Worm (Caenorhabditis elegans) whole organism, mixed stage, embryonic: Measurements from ENCODE around the gene K02E11.7.

Source experiments
- M03D4.4 ChIP-seq: sonication (generic microtip); optimal IDR thresholded peaks from 2 replicates; lab custom pipeline; 2017; ENCODE audit warnings: mild to moderate bottlenecking, missing genetic modification characterization, missing compliant biosample characterization
- bed-3 ChIP-seq: fragments of 200-800 bp; sonication (Bioruptor generic); optimal IDR thresholded peaks from 3 replicates; lab custom pipeline; 2018; ENCODE audit warnings: mild to moderate bottlenecking, missing genetic modification characterization, moderate library complexity, missing compliant biosample characterization
- blmp-1 ChIP-seq: fragments of 150-350 bp; optimal IDR thresholded peaks from 2 replicates; lab custom pipeline; 2014; ENCODE audit warnings: missing biosample characterization, missing genetic modification characterization
- ceh-39 ChIP-seq: fragments of 150-350 bp; optimal IDR thresholded peaks from 2 replicates; lab custom pipeline; 2014; ENCODE audit warnings: missing biosample characterization, missing genetic modification characterization
- ceh-43 ChIP-seq: fragments of 200-800 bp; sonication (Bioruptor generic); optimal IDR thresholded peaks from 2 replicates; lab custom pipeline; 2018; ENCODE audit warnings: mild to moderate bottlenecking, missing genetic modification characterization, moderate library complexity, missing compliant biosample characterization
- ceh-83 ChIP-seq: fragments of 200-800 bp; sonication (Bioruptor generic); optimal IDR thresholded peaks from 2 replicates; lab custom pipeline; 2018; ENCODE audit warnings: mild to moderate bottlenecking, missing genetic modification characterization, missing compliant biosample characterization
- ces-1 ChIP-seq: fragments of 150-350 bp; optimal IDR thresholded peaks from 2 replicates; lab custom pipeline; 2014; ENCODE audit warnings: missing biosample characterization, missing genetic modification reagents, missing genetic modification characterization
- cnd-1 ChIP-seq: fragments of 200-800 bp; sonication (Bioruptor generic); optimal IDR thresholded peaks from 2 replicates; lab custom pipeline; 2018; ENCODE audit warnings: mild to moderate bottlenecking, missing genetic modification characterization, missing compliant biosample characterization
- drap-1 ChIP-seq: fragments of 200-800 bp; sonication (Bioruptor generic); optimal IDR thresholded peaks from 3 replicates; lab custom pipeline; 2018; ENCODE audit warnings: mild to moderate bottlenecking, missing genetic modification characterization, missing compliant biosample characterization
- elt-1 ChIP-seq: sonication (generic microtip); optimal IDR thresholded peaks from 2 replicates; lab custom pipeline; 2017; ENCODE audit warnings: missing genetic modification characterization, mild to moderate bottlenecking, missing compliant biosample characterization, antibody characterized with exemption, moderate library complexity, borderline replicate concordance; ENCODE audit not compliant: insufficient read depth
- elt-3 ChIP-seq: fragments of 150-350 bp; optimal IDR thresholded peaks from 2 replicates; lab custom pipeline; 2014; ENCODE audit warnings: missing biosample characterization, missing genetic modification characterization
- flh-1 ChIP-seq: fragments of 200-800 bp; sonication (Bioruptor generic); optimal IDR thresholded peaks from 2 replicates; lab custom pipeline; 2018; ENCODE audit warnings: mild to moderate bottlenecking, missing genetic modification characterization, moderate library complexity, missing compliant biosample characterization
- ham-2 ChIP-seq: fragments of 200-800 bp; sonication (Bioruptor generic); optimal IDR thresholded peaks from 2 replicates; lab custom pipeline; 2018; ENCODE audit warnings: mild to moderate bottlenecking, missing genetic modification characterization, missing compliant biosample characterization
- hlh-1 ChIP-seq: fragments of 150-350 bp; optimal IDR thresholded peaks from 2 replicates; lab custom pipeline; 2014; ENCODE audit warnings: missing biosample characterization, missing genetic modification reagents, missing genetic modification characterization
- lin-32 ChIP-seq: fragments of 200-800 bp; sonication (Bioruptor generic); optimal IDR thresholded peaks from 2 replicates; lab custom pipeline; 2018; ENCODE audit warnings: mild to moderate bottlenecking, missing genetic modification characterization, missing compliant biosample characterization
- lsy-2 ChIP-seq: fragments of 150-350 bp; optimal IDR thresholded peaks from 2 replicates; lab custom pipeline; 2014; ENCODE audit warnings: missing biosample characterization, missing genetic modification characterization
- mab-5 ChIP-seq: fragments of 150-350 bp; optimal IDR thresholded peaks from 2 replicates; lab custom pipeline; 2014; ENCODE audit warnings: missing biosample characterization, missing genetic modification characterization
- mep-1 ChIP-seq: fragments of 150-350 bp; optimal IDR thresholded peaks from 2 replicates; lab custom pipeline; 2017; ENCODE audit warnings: missing biosample characterization, missing genetic modification reagents, missing genetic modification characterization, inconsistent platforms
- mls-2 ChIP-seq: sonication (generic microtip); optimal IDR thresholded peaks from 2 replicates; lab custom pipeline; 2016; ENCODE audit warnings: mild to moderate bottlenecking, missing genetic modification characterization, moderate library complexity, missing compliant biosample characterization
- nhr-12 ChIP-seq: fragments of 150-350 bp; optimal IDR thresholded peaks from 2 replicates; lab custom pipeline; 2014; ENCODE audit warnings: missing biosample characterization, missing genetic modification characterization
- nhr-2 ChIP-seq: fragments of 150-350 bp; optimal IDR thresholded peaks from 2 replicates; lab custom pipeline; 2014; ENCODE audit warnings: missing biosample characterization, missing genetic modification characterization
- nhr-237 ChIP-seq: fragments of 150-350 bp; optimal IDR thresholded peaks from 2 replicates; lab custom pipeline; 2014; ENCODE audit warnings: missing biosample characterization, missing genetic modification characterization
- nhr-28 ChIP-seq: fragments of 150-350 bp; optimal IDR thresholded peaks from 2 replicates; lab custom pipeline; 2014; ENCODE audit warnings: missing biosample characterization, missing genetic modification characterization
- pha-4 ChIP-seq: fragments of 150-350 bp; optimal IDR thresholded peaks from 2 replicates; lab custom pipeline; 2018; ENCODE audit warnings: missing biosample characterization, missing genetic modification reagents, missing genetic modification characterization
- sem-2 ChIP-seq: fragments of 200-800 bp; sonication (Bioruptor generic); optimal IDR thresholded peaks from 2 replicates; lab custom pipeline; 2018; ENCODE audit warnings: mild to moderate bottlenecking, missing genetic modification characterization, missing compliant biosample characterization
- snpc-4 ChIP-seq: fragments of 150-350 bp; optimal IDR thresholded peaks from 2 replicates; lab custom pipeline; 2014; ENCODE audit warnings: missing biosample characterization, missing genetic modification characterization
- sptf-1 ChIP-seq: sonication (generic microtip); optimal IDR thresholded peaks from 2 replicates; lab custom pipeline; 2017; ENCODE audit warnings: mild to moderate bottlenecking, missing genetic modification characterization, moderate library complexity, missing compliant biosample characterization
- tbx-8 ChIP-seq: fragments of 200-800 bp; sonication (Bioruptor generic); optimal IDR thresholded peaks from 2 replicates; lab custom pipeline; 2018; ENCODE audit warnings: mild to moderate bottlenecking, missing genetic modification characterization, moderate library complexity, missing compliant biosample characterization
- unc-120 ChIP-seq: sonication (generic microtip); optimal IDR thresholded peaks from 2 replicates; lab custom pipeline; 2017; ENCODE audit warnings: missing genetic modification characterization, missing compliant biosample characterization; ENCODE audit not compliant: poor library complexity, severe bottlenecking
- unc-39 ChIP-seq: fragments of 150-350 bp; optimal IDR thresholded peaks from 2 replicates; lab custom pipeline; 2014; ENCODE audit warnings: missing biosample characterization, missing genetic modification characterization
- unc-62 ChIP-seq: fragments of 150-350 bp; optimal IDR thresholded peaks from 2 replicates; lab custom pipeline; 2014; ENCODE audit warnings: missing biosample characterization, missing genetic modification reagents, missing genetic modification characterization
- zip-8 ChIP-seq: fragments of 150-350 bp; optimal IDR thresholded peaks from 2 replicates; lab custom pipeline; 2014; ENCODE audit warnings: missing biosample characterization, missing genetic modification characterization
- ztf-11 ChIP-seq: fragments of 150-350 bp; optimal IDR thresholded peaks from 2 replicates; lab custom pipeline; 2014; ENCODE audit warnings: missing biosample characterization, missing genetic modification characterization

K02E11.7 gene

ce11 chrV:14267326-14267942, 13.3 kb upstream of the K02E11.7 start:
- TF ChIP-seq ham-2 (GFP tag; lab: Kevin White, UChicago) = no peak
- TF ChIP-seq lin-32 (GFP tag; lab: Kevin White, UChicago) = no peak
- no peak for TF ChIP-seq nhr-12 (tag; lab: Kevin White, UChicago)
- TF ChIP-seq sptf-1 (tag; lab: Kevin White, UChicago) = no peak
- TF ChIP-seq elt-3 (tag; lab: Kevin White, UChicago) = no peak
- TF ChIP-seq ces-1 (GFP tag; lab: Kevin White, UChicago) = no peak
- TF ChIP-seq snpc-4 (tag; lab: Kevin White, UChicago) = no peak
- TF ChIP-seq flh-1 (GFP tag; lab: Kevin White, UChicago) = no peak
- no peak for TF ChIP-seq unc-39

ce11 chrV:14260831-14261230, 6.7 kb upstream of the K02E11.7 start, which contains the start of gene F40G12.2:
F40G12.2 (minus strand) TSS chrV:14260931.
- no peak for TF ChIP-seq sptf-1 (tag; lab: Kevin White, UChicago)
- TF ChIP-seq mep-1 (tag; lab: Kevin White, UChicago) = no peak
- no peak for TF ChIP-seq hlh-1
- TF ChIP-seq drap-1 (GFP tag; lab: Kevin White, UChicago) = no peak
- no peak for TF ChIP-seq cnd-1 (tag; lab: Kevin White, UChicago)
- TF ChIP-seq bed-3 (GFP tag; lab: Kevin White, UChicago) = no peak
- no peak for TF ChIP-seq nhr-237 (tag; lab: Kevin White, UChicago)
- TF ChIP-seq sem-2 (GFP tag; lab: Kevin White, UChicago) = no peak
- no peak for TF ChIP-seq unc-120
- TF ChIP-seq blmp-1 (tag; lab: Kevin White, UChicago) = no peak
- no peak for TF ChIP-seq ztf-11 (tag; lab: Kevin White, UChicago)
- no peak for TF ChIP-seq mab-5
- no peak for TF ChIP-seq ces-1 (GFP tag; lab: Kevin White, UChicago)
- TF ChIP-seq nhr-2 (tag; lab: Kevin White, UChicago) = no peak
- TF ChIP-seq tbx-8 = no peak
- no peak for TF ChIP-seq nhr-28 (tag; lab: Kevin White, UChicago)
- no peak for TF ChIP-seq elt-3 (tag; lab: Kevin White, UChicago)
- TF ChIP-seq lin-32 (GFP tag; lab: Kevin White, UChicago) = no peak
- TF ChIP-seq mls-2 = no peak
- no peak for TF ChIP-seq unc-62 (GFP tag; lab: Kevin White, UChicago)

- TF ChIP-seq M03D4.4 (tag; lab: Kevin White, UChicago) = no peak
- no peak for TF ChIP-seq nhr-12 (tag; lab: Kevin White, UChicago)
- no peak for TF ChIP-seq snpc-4 (tag; lab: Kevin White, UChicago)
- no peak for TF ChIP-seq mls-2
- TF ChIP-seq unc-39 = no peak
- no peak for TF ChIP-seq ceh-39
- no peak for TF ChIP-seq lin-32 (GFP tag; lab: Kevin White, UChicago)
- no peak for TF ChIP-seq nhr-28 (tag; lab: Kevin White, UChicago)
- no peak for TF ChIP-seq hlh-1
- no peak for TF ChIP-seq pha-4
- no peak for TF ChIP-seq lsy-2 (tag; lab: Kevin White, UChicago)
- no peak for TF ChIP-seq sptf-1 (tag; lab: Kevin White, UChicago)
- TF ChIP-seq, all 35 proteins: peak for 0
These were observed 2.7 kb upstream of the K02E11.7 start, which contains the start of gene sre-8 for ce11 chrV:14256813-14257212. sre-8 (plus strand) TSS chrV:14257113.

- TF ChIP-seq ceh-43 (GFP tag; lab: Kevin White, UChicago) (no peak), lin-32 (GFP tag; lab: Kevin White, UChicago) (no peak), ces-1 (GFP tag; lab: Kevin White, UChicago) (no peak), nhr-12 (tag; lab: Kevin White, UChicago) (no peak), M03D4.4 (tag; lab: Kevin White, UChicago) (no peak)
These were observed 2.1 kb downstream of the K02E11.7 start, which contains the start of gene K02E11.5 for ce11 chrV:14252025-14252424. K02E11.5 (plus strand) TSS chrV:14252325.

- TF ChIP-seq sptf-1 (tag; lab: Kevin White, UChicago) (no peak), tbx-8 (no peak), mep-1 (tag; lab: Kevin White, UChicago) (no peak), ham-2 (GFP tag; lab: Kevin White, UChicago) (no peak), drap-1 (GFP tag; lab: Kevin White, UChicago) (no peak), unc-62 (GFP tag; lab: Kevin White, UChicago) (no peak), snpc-4 (tag; lab: Kevin White, UChicago) (no peak), elt-1 (tag; lab: Kevin White, UChicago) (no peak), zip-8 (tag; lab: Kevin White, UChicago) (no peak), elt-3 (tag; lab: Kevin White, UChicago) (no peak), lsy-2 (tag; lab: Kevin White, UChicago) (no peak), mls-2 (no peak), M03D4.4 (tag; lab: Kevin White, UChicago) (no peak), blmp-1 (tag; lab: Kevin White, UChicago) (no peak), bed-3 (GFP tag; lab: Kevin White, UChicago) (no peak), ztf-11 (tag; lab: Kevin White, UChicago) (no peak), nhr-28 (tag; lab: Kevin White, UChicago) (no peak), ceh-83 (no peak), ces-1 (GFP tag; lab: Kevin White, UChicago) (no peak)
These were observed 5.5 kb downstream of the K02E11.7 start, which contains the start of gene K02E11.6 for ce11 chrV:14248654-14249053. K02E11.6 (plus strand) TSS chrV:14248802.
